Worm (Caenorhabditis elegans) whole organism, L3 larva: ENCODE results near the gene rod-1.
A peak's percentile ranks its signal among the peaks of the same experiment; 100 is the strongest.

Source experiments
- aly-2 ChIP-seq: fragments of 150-350 bp; optimal IDR thresholded peaks from 2 replicates; lab custom pipeline; 2014; ENCODE audit warnings: missing biosample characterization, missing genetic modification characterization
- ceh-9 ChIP-seq: sonication (generic microtip); optimal IDR thresholded peaks from 2 replicates; lab custom pipeline; 2018; ENCODE audit warnings: missing biosample characterization, missing genetic modification characterization
- mdl-1 ChIP-seq: fragments of 150-350 bp; optimal IDR thresholded peaks from 2 replicates; lab custom pipeline; 2014; ENCODE audit warnings: missing biosample characterization, missing genetic modification characterization
- nhr-23 ChIP-seq: fragments of 150-350 bp; optimal IDR thresholded peaks from 2 replicates; lab custom pipeline; 2014; ENCODE audit warnings: missing biosample characterization, missing genetic modification reagents, missing genetic modification characterization
- nhr-237 ChIP-seq: fragments of 150-350 bp; optimal IDR thresholded peaks from 2 replicates; lab custom pipeline; 2014; ENCODE audit warnings: missing biosample characterization, missing genetic modification characterization
- nhr-28 ChIP-seq: fragments of 150-350 bp; optimal IDR thresholded peaks from 2 replicates; lab custom pipeline; 2014; ENCODE audit warnings: missing biosample characterization, missing genetic modification characterization
- nhr-76 ChIP-seq: fragments of 150-350 bp; sonication (generic microtip); optimal IDR thresholded peaks from 5 replicates; lab custom pipeline; 2014; ENCODE audit warnings: missing biosample characterization, missing genetic modification characterization
- nhr-77 ChIP-seq: fragments of 150-350 bp; optimal IDR thresholded peaks from 2 replicates; lab custom pipeline; 2014; ENCODE audit warnings: missing biosample characterization, missing genetic modification characterization
- sea-2 ChIP-seq: fragments of 150-350 bp; sonication (generic microtip); optimal IDR thresholded peaks from 4 replicates; lab custom pipeline; 2014; ENCODE audit warnings: missing biosample characterization, missing genetic modification reagents, missing genetic modification characterization
- skn-1 ChIP-seq: fragments of 150-350 bp; optimal IDR thresholded peaks from 2 replicates; lab custom pipeline; 2014; ENCODE audit warnings: missing biosample characterization, missing genetic modification characterization
- snpc-4 ChIP-seq: fragments of 150-350 bp; optimal IDR thresholded peaks from 2 replicates; lab custom pipeline; 2014; ENCODE audit warnings: missing biosample characterization, missing genetic modification characterization
- unc-62 ChIP-seq: fragments of 150-350 bp; sonication (generic microtip); optimal IDR thresholded peaks from 4 replicates; lab custom pipeline; 2014; ENCODE audit warnings: missing biosample characterization, missing genetic modification reagents, missing genetic modification characterization
- ztf-4 ChIP-seq: fragments of 150-350 bp; optimal IDR thresholded peaks from 2 replicates; lab custom pipeline; 2014; ENCODE audit warnings: missing biosample characterization, missing genetic modification characterization

DNA sequence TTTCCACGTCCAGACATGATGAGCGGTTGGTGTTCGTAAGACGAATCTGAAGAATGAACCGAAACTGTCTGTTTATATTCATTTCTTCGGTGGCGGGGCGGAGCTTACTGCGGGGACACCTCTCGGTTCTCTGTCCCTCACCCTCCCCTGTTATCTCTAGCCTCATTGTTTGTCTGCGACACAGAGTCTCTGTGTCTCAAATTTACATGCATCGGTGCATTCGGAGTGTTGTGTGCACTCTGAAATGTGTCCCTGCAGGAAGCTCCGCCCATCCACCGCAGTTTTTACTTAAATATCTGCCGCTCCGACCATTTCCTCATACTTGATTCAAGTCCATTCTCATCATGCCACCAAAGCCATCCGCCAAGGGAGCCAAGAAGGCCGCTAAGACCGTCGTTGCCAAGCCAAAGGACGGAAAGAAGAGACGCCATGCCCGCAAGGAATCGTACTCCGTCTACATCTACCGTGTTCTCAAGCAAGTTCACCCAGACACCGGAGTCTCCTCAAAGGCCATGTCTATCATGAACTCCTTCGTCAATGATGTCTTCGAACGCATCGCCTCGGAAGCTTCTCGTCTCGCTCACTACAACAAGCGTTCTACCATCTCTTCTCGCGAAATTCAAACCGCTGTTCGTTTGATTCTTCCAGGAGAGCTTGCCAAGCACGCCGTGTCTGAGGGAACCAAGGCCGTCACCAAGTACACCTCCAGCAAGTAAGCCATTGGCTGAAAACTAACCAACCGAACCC is 8.1 kb downstream of the rod-1 start, which contains the start of the genes his-61 and his-62:
- TF ChIP-seq nhr-77: no peak
- no peak for TF ChIP-seq skn-1 (tag; lab: Kevin White, UChicago)
- TF ChIP-seq nhr-76 (tag; lab: Kevin White, UChicago): no peak
- TF ChIP-seq nhr-237 (tag; lab: Kevin White, UChicago): no peak
- TF ChIP-seq nhr-23: no peak
- no peak for TF ChIP-seq nhr-28 (tag; lab: Kevin White, UChicago)
- no peak for TF ChIP-seq mdl-1 (tag; lab: Kevin White, UChicago)
- TF ChIP-seq unc-62 (GFP tag; lab: Kevin White, UChicago): no peak
- TF ChIP-seq ceh-9: no peak
- no peak for TF ChIP-seq sea-2 (GFP tag; lab: Kevin White, UChicago)
- no peak for TF ChIP-seq ztf-4 (tag; lab: Kevin White, UChicago)
- peak; percentile 82 for TF ChIP-seq snpc-4 (tag; lab: Kevin White, UChicago)
- no peak for TF ChIP-seq aly-2 (tag; lab: Kevin White, UChicago)
